Fruit fly (Drosophila melanogaster) whole organism, embryonic: ENCODE results near the gene Ptpmeg2.
A peak's percentile ranks its signal among the peaks of the same experiment; 100 is the strongest.

Experiments
- Blimp-1 ChIP-seq: fragments of 200-800 bp; sonication (Bioruptor generic); optimal IDR thresholded peaks from 3 replicates; lab custom pipeline; 2018; ENCODE audit warnings: missing biosample characterization, missing genetic modification characterization, mild to moderate bottlenecking, moderate library complexity, missing genetic modification reagents
- CG10543 ChIP-seq: fragments of 200-800 bp; sonication (Bioruptor generic); optimal IDR thresholded peaks from 3 replicates; lab custom pipeline; 2017; ENCODE audit warnings: missing biosample characterization, mild to moderate bottlenecking, missing genetic modification characterization, moderate library complexity
- CG11093 ChIP-seq: fragments of 200-800 bp; sonication (Bioruptor generic); IDR thresholded peaks from 3 replicates; pipeline ENCODE4 v1.3.6; 2022; ENCODE audit warnings: missing biosample characterization, missing genetic modification characterization
- CG11504 ChIP-seq: fragments of 200-800 bp; sonication (Bioruptor generic); optimal IDR thresholded peaks from 3 replicates; lab custom pipeline; 2019; ENCODE audit warnings: missing biosample characterization, mild to moderate bottlenecking, missing genetic modification characterization, moderate library complexity
- CG12769 ChIP-seq: fragments of 200-800 bp; sonication (Bioruptor generic); optimal IDR thresholded peaks from 2 replicates; lab custom pipeline; 2019; ENCODE audit warnings: missing biosample characterization, mild to moderate bottlenecking, missing genetic modification characterization, moderate library complexity
- CG14014 ChIP-seq: fragments of 200-800 bp; sonication (Bioruptor generic); IDR thresholded peaks from 2 replicates; pipeline ENCODE4 v1.3.6; 2022; ENCODE audit warnings: missing biosample characterization, missing genetic modification characterization
- CG15269 ChIP-seq: fragments of 200-800 bp; sonication (Bioruptor generic); optimal IDR thresholded peaks from 2 replicates; lab custom pipeline; 2018; ENCODE audit warnings: missing biosample characterization, mild to moderate bottlenecking, missing genetic modification characterization, moderate library complexity
- CG1529 ChIP-seq: fragments of 200-800 bp; sonication (Bioruptor generic); optimal IDR thresholded peaks from 3 replicates; lab custom pipeline; 2018; ENCODE audit warnings: missing biosample characterization, missing genetic modification characterization
- CG17186 ChIP-seq: fragments of 200-800 bp; sonication (Bioruptor generic); optimal IDR thresholded peaks from 3 replicates; lab custom pipeline; 2017; ENCODE audit warnings: missing biosample characterization, missing genetic modification reagents, missing genetic modification characterization
- CG1792 ChIP-seq: fragments of 200-800 bp; sonication (Bioruptor generic); optimal IDR thresholded peaks from 2 replicates; lab custom pipeline; 2016; ENCODE audit warnings: missing biosample characterization, missing genetic modification characterization
- CG2678 ChIP-seq: fragments of 200-800 bp; sonication (Bioruptor generic); optimal IDR thresholded peaks from 3 replicates; lab custom pipeline; 2019; ENCODE audit warnings: missing biosample characterization, mild to moderate bottlenecking, missing genetic modification characterization, moderate library complexity
- CG34224 ChIP-seq: fragments of 200-800 bp; sonication (Bioruptor generic); IDR thresholded peaks from 3 replicates; pipeline ENCODE4 v1.3.6; 2022; ENCODE audit warnings: missing biosample characterization, missing genetic modification characterization; ENCODE audit not compliant: partially characterized antibody
- CG3847 ChIP-seq: fragments of 200-800 bp; sonication (Bioruptor generic); IDR thresholded peaks from 2 replicates; pipeline ENCODE4 v1.3.6; 2022; ENCODE audit warnings: missing biosample characterization, missing genetic modification characterization
- CG6683 ChIP-seq: fragments of 200-800 bp; sonication (Bioruptor generic); optimal IDR thresholded peaks from 2 replicates; lab custom pipeline; 2017; ENCODE audit warnings: missing biosample characterization, mild to moderate bottlenecking, missing genetic modification characterization, missing genetic modification reagents
- CG7372 ChIP-seq: fragments of 200-800 bp; sonication (Bioruptor generic); IDR thresholded peaks from 2 replicates; pipeline ENCODE4 v1.3.6; 2022; ENCODE audit warnings: missing biosample characterization, missing genetic modification characterization
- CG8290 ChIP-seq, 3 experiments: fragments of 200-800 bp; sonication (Bioruptor generic); optimal IDR thresholded peaks; 2 replicates each; lab custom pipeline; 2016 to 2019; ENCODE audit warnings: missing biosample characterization in 3 of 3, missing genetic modification characterization in 3 of 3, mild to moderate bottlenecking in 2 of 3, moderate library complexity in 1 of 3
- CG9797 ChIP-seq: fragments of 200-800 bp; sonication (Bioruptor generic); optimal IDR thresholded peaks from 3 replicates; lab custom pipeline; 2018; ENCODE audit warnings: missing biosample characterization, mild to moderate bottlenecking, missing genetic modification characterization
- CG9876 ChIP-seq: fragments of 200-800 bp; sonication (Bioruptor generic); optimal IDR thresholded peaks from 2 replicates; lab custom pipeline; 2016; ENCODE audit warnings: missing biosample characterization, missing genetic modification characterization
- CrebB ChIP-seq: fragments of 200-800 bp; sonication (Bioruptor generic); optimal IDR thresholded peaks from 3 replicates; lab custom pipeline; 2018; ENCODE audit warnings: missing biosample characterization, mild to moderate bottlenecking, missing genetic modification characterization
- D19A ChIP-seq: fragments of 200-800 bp; optimal IDR thresholded peaks from 3 replicates; lab custom pipeline; 2019; ENCODE audit warnings: missing biosample characterization, mild to moderate bottlenecking, missing genetic modification characterization, moderate library complexity
- Doc2 ChIP-seq: fragments of 200-800 bp; sonication (Bioruptor generic); IDR thresholded peaks from 2 replicates; pipeline ENCODE4 v1.3.6; 2022; ENCODE audit warnings: missing biosample characterization, missing genetic modification characterization
- E2f2 ChIP-seq: fragments of 200-800 bp; sonication (Bioruptor generic); IDR thresholded peaks from 2 replicates; pipeline ENCODE4 v1.3.6; 2022; ENCODE audit warnings: missing biosample characterization, missing genetic modification characterization
- Fer1 ChIP-seq: fragments of 200-800 bp; sonication (Bioruptor generic); optimal IDR thresholded peaks from 2 replicates; lab custom pipeline; 2017; ENCODE audit warnings: missing biosample characterization, mild to moderate bottlenecking, missing genetic modification characterization
- Hmr ChIP-seq: fragments of 200-800 bp; sonication (Bioruptor generic); optimal IDR thresholded peaks from 3 replicates; lab custom pipeline; 2017; ENCODE audit warnings: mild to moderate bottlenecking, missing biosample characterization, missing genetic modification reagents, missing genetic modification characterization
- Optix ChIP-seq: fragments of 200-800 bp; sonication (Bioruptor generic); IDR thresholded peaks from 3 replicates; pipeline ENCODE4 v1.3.6; 2022; ENCODE audit warnings: missing biosample characterization, missing genetic modification characterization
- Usf ChIP-seq: fragments of 200-800 bp; sonication (Bioruptor generic); optimal IDR thresholded peaks from 2 replicates; lab custom pipeline; 2017; ENCODE audit warnings: missing genotype, missing biosample characterization, missing genetic modification characterization
- ac ChIP-seq: fragments of 200-800 bp; sonication (Bioruptor generic); optimal IDR thresholded peaks from 3 replicates; lab custom pipeline; 2017; ENCODE audit warnings: missing biosample characterization, mild to moderate bottlenecking, missing genetic modification characterization
- btn ChIP-seq: fragments of 200-800 bp; sonication (Bioruptor generic); optimal IDR thresholded peaks from 2 replicates; lab custom pipeline; 2016; ENCODE audit warnings: missing biosample characterization, missing genetic modification characterization
- cato ChIP-seq: fragments of 200-800 bp; sonication (Bioruptor generic); optimal IDR thresholded peaks from 2 replicates; lab custom pipeline; 2016; ENCODE audit warnings: missing biosample characterization, missing genetic modification characterization, borderline replicate concordance
- corto ChIP-seq: fragments of 200-800 bp; sonication (Bioruptor generic); optimal IDR thresholded peaks from 2 replicates; lab custom pipeline; 2016; ENCODE audit warnings: missing biosample characterization, mild to moderate bottlenecking, missing genetic modification characterization, moderate library complexity
- dpn ChIP-seq, 2 experiments: fragments of 200-800 bp; sonication (Bioruptor generic); optimal IDR thresholded peaks; 3 replicates each; lab custom pipeline; 2016; ENCODE audit warnings: missing biosample characterization in 2 of 2, missing genetic modification characterization in 2 of 2
- eve ChIP-seq, 2 experiments: fragments of >200 bp; optimal IDR thresholded peaks; 2 replicates each; lab custom pipeline; 2017; ENCODE audit warnings: missing biosample characterization in 2 of 2, missing genetic modification characterization in 2 of 2
- fd3F ChIP-seq: fragments of 200-800 bp; sonication (Bioruptor generic); optimal IDR thresholded peaks from 2 replicates; lab custom pipeline; 2018; ENCODE audit warnings: missing biosample characterization, mild to moderate bottlenecking, missing genetic modification characterization, moderate library complexity
- fru ChIP-seq: fragments of >200 bp; optimal IDR thresholded peaks from 2 replicates; lab custom pipeline; 2017
- her ChIP-seq: fragments of 200-800 bp; sonication (Bioruptor generic); optimal IDR thresholded peaks from 2 replicates; lab custom pipeline; 2016; ENCODE audit warnings: missing biosample characterization, missing genetic modification characterization
- lov ChIP-seq, 2 experiments: fragments of 200-800 bp in 1 of 2; fragments of >200 bp in 1 of 2; sonication (Bioruptor generic) in 1 of 2; IDR thresholded peaks in 1 of 2; optimal IDR thresholded peaks in 1 of 2; 2 replicates in 1 of 2; 3 replicates in 1 of 2; pipeline versions ENCODE4 v1.3.6 to Lab custom; 2017 to 2022; ENCODE audit warnings: missing biosample characterization in 1 of 2, missing genetic modification characterization in 1 of 2
- nmo ChIP-seq: fragments of 200-800 bp; sonication (Bioruptor generic); optimal IDR thresholded peaks from 2 replicates; lab custom pipeline; 2018; ENCODE audit warnings: missing biosample characterization, mild to moderate bottlenecking, missing genetic modification characterization, moderate library complexity
- pfk ChIP-seq: fragments of 200-800 bp; sonication (Bioruptor generic); optimal IDR thresholded peaks from 2 replicates; lab custom pipeline; 2018; ENCODE audit warnings: missing biosample characterization, mild to moderate bottlenecking, missing genetic modification characterization, moderate library complexity
- rib ChIP-seq: fragments of 200-800 bp; sonication (Bioruptor generic); IDR thresholded peaks from 2 replicates; pipeline ENCODE4 v1.3.6; 2022; ENCODE audit warnings: missing biosample characterization, missing genetic modification characterization
- sens-2 ChIP-seq: fragments of 200-800 bp; sonication (Bioruptor generic); IDR thresholded peaks from 2 replicates; pipeline ENCODE4 v1.3.6; 2022; ENCODE audit warnings: missing biosample characterization, missing genetic modification characterization
- sug ChIP-seq: fragments of 200-800 bp; optimal IDR thresholded peaks from 2 replicates; lab custom pipeline; 2019; ENCODE audit warnings: missing biosample characterization, mild to moderate bottlenecking, missing genetic modification characterization, moderate library complexity
- tll ChIP-seq, 2 experiments: fragments of 200-800 bp in 1 of 2; fragments of >200 bp in 1 of 2; sonication (Bioruptor generic) in 1 of 2; optimal IDR thresholded peaks; 2 replicates each; lab custom pipeline; 2017 to 2019; ENCODE audit warnings: missing biosample characterization in 2 of 2, missing genetic modification characterization in 2 of 2, mild to moderate bottlenecking in 1 of 2, moderate library complexity in 1 of 2
- toy ChIP-seq: fragments of 200-800 bp; sonication (Bioruptor generic); IDR thresholded peaks from 2 replicates; pipeline ENCODE4 v1.3.6; 2022; ENCODE audit warnings: missing biosample characterization, missing genetic modification characterization
- ttk ChIP-seq: fragments of 200-800 bp; sonication (Bioruptor generic); IDR thresholded peaks from 2 replicates; pipeline ENCODE4 v2.1.2; 2022; ENCODE audit warnings: missing biosample characterization, missing genetic modification characterization
- zen ChIP-seq: fragments of 200-800 bp; sonication (Bioruptor generic); optimal IDR thresholded peaks from 3 replicates; lab custom pipeline; 2018; ENCODE audit warnings: missing biosample characterization, mild to moderate bottlenecking, missing genetic modification characterization, moderate library complexity

Ptpmeg2 gene

DNA sequence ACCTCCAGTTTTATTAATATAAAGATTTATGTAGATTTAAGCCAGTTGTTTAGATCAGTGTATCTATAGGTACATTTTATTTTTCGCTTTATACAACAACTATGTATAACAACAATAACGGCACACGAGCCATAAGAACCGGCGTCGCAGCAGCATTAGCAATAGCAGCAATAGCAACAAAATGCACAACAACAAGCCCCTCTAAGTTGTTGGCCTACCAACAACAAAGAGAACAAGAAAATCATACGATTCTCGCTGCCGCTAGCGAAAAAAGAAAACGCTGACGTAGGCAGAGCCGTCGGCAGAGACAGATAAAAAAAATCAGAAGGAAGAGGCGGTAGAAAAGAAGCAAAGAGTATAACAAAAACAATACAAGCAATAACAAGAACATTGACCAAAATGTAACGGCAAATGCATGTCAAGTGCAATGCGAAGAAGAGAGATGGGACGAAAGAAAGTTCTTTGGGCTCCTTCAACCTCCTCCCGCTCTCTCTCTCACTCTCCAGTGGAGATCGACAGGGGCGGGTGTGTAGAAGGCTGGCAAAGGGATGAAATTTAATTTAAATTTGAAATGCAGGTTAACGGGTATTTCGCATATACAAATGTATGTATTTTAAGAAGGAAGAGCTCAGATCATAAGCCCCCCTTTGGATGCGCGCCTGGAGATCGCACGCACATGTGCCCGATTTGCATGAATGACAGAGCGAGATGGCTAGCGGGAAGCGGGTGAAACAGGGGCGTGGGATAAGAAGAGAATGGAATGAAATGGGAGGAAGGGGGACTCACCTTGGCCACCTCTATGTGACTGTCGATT is 80.0 kb downstream of the Ptpmeg2 start (continued):
- TF ChIP-seq zen (tag; lab: Kevin White, UChicago) (peak; percentile 96), CG11093 (peak; percentile 98), Usf (peak; percentile 99), CG1792 (GFP tag; lab: Kevin White, UChicago) (peak; percentile 97), cato (GFP tag; lab: Kevin White, UChicago) (peak; percentile 98), CG9876 (GFP tag; lab: Kevin White, UChicago) (peak; percentile 97), dpn (GFP tag; optimal IDR thresholded peaks at IDR 0.05; lab: Kevin White, UChicago) (peak; percentile 99), nmo (GFP tag; lab: Kevin White, UChicago) (peak; percentile 99), corto (GFP tag; lab: Kevin White, UChicago) (peak; percentile 91), CG2678 (tag; lab: Kevin White, UChicago) (peak; percentile 98)
- TF ChIP-seq, all 482 proteins: peak for 434

DNA sequence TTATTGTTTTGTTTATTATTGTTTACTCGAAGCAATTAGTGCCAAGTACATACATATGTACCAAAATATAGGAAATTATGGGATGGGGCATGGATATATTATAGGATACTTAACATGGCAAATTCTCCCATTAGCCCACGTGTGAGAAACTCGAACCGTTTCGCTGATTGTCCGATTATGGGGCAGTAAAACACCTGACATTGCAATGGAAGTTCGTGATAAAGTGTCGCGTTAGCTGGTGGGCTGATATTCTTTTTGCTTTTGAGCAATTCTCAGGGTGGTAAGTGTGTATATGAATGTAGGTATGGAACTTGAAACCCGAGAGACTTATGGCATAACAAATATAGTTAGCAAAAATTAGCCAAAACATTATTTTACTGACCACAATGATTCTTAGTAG is 80.9 kb downstream of the Ptpmeg2 start:
- TF ChIP-seq ac, result no peak
- peak; percentile 14 for TF ChIP-seq fd3F (GFP tag; lab: Kevin White, UChicago)
- no peak for TF ChIP-seq Fer1 (GFP tag; lab: Kevin White, UChicago)
- TF ChIP-seq eve (GFP tag; optimal IDR thresholded peaks at IDR 0.05; lab: Kevin White, UChicago), result no peak
- no peak for TF ChIP-seq dpn (GFP tag; optimal IDR thresholded peaks at IDR 0.05; lab: Kevin White, UChicago)
- peak; percentile 15; the same call in 1 of the 2 replicates for TF ChIP-seq CG14014 (GFP tag; lab: Robert Waterston, UW)
- TF ChIP-seq CG8290 (GFP tag; optimal IDR thresholded peaks at IDR 0.05; lab: Kevin White, UChicago), result no peak
- TF ChIP-seq CG8290 (tag; optimal IDR thresholded peaks at IDR 0.05; lab: Kevin White, UChicago), result peak in 1 of 2 experiments; percentile 47
- no peak for TF ChIP-seq CG1529 (GFP tag; lab: Kevin White, UChicago)
- TF ChIP-seq pfk, result no peak
- no peak for TF ChIP-seq ttk (GFP tag; lab: Robert Waterston, UW)
- TF ChIP-seq E2f2 (GFP tag; lab: Robert Waterston, UW), result no peak
- TF ChIP-seq CG3847 (GFP tag; lab: Robert Waterston, UW), result no peak
- TF ChIP-seq CG12769 (tag; lab: Kevin White, UChicago), result peak; percentile 22
- no peak for TF ChIP-seq her (GFP tag; lab: Kevin White, UChicago)
- no peak for TF ChIP-seq CG17186 (GFP tag; lab: Kevin White, UChicago)
- TF ChIP-seq CG10543 (GFP tag; lab: Kevin White, UChicago), result peak; percentile 7
- TF ChIP-seq rib (GFP tag; lab: Robert Waterston, UW), result no peak
- TF ChIP-seq btn, result no peak
- TF ChIP-seq Hmr, result peak; percentile 11
- no peak for TF ChIP-seq Blimp-1 (GFP tag; lab: Kevin White, UChicago)
- no peak for TF ChIP-seq toy (GFP tag; lab: Robert Waterston, UW)
- TF ChIP-seq Optix (GFP tag; lab: Robert Waterston, UW), result no peak
- no peak for TF ChIP-seq CG6683 (GFP tag; lab: Kevin White, UChicago)
- TF ChIP-seq Doc2, result no peak
- TF ChIP-seq CG11504 (tag; lab: Kevin White, UChicago), result no peak
- TF ChIP-seq sug (tag; lab: Kevin White, UChicago), result peak; percentile 60
- TF ChIP-seq tll (GFP tag; optimal IDR thresholded peaks at IDR 0.05; lab: Kevin White, UChicago), result no peak
- no peak for TF ChIP-seq CG34224 (GFP tag; lab: Robert Waterston, UW)
- no peak for TF ChIP-seq fru (lab: Kevin White, UChicago)
- TF ChIP-seq CG7372 (GFP tag; lab: Robert Waterston, UW), result no peak
- TF ChIP-seq lov (optimal IDR thresholded peaks at IDR 0.05; lab: Kevin White, UChicago), result no peak
- TF ChIP-seq lov (GFP tag; IDR thresholded peaks at IDR 0.05; lab: Robert Waterston, UW), result no peak
- no peak for TF ChIP-seq sens-2 (GFP tag; lab: Robert Waterston, UW)
- TF ChIP-seq CrebB (tag; lab: Kevin White, UChicago), result peak; percentile 4
- TF ChIP-seq CG9797 (GFP tag; lab: Kevin White, UChicago), result no peak
- TF ChIP-seq CG15269, result peak; percentile 26
- TF ChIP-seq D19A (tag; lab: Kevin White, UChicago), result no peak
- TF ChIP-seq, all 482 proteins: peak for 9
